Fruit fly (Drosophila melanogaster): ENCODE results near the gene mamo.

Gene mamo

DNA sequence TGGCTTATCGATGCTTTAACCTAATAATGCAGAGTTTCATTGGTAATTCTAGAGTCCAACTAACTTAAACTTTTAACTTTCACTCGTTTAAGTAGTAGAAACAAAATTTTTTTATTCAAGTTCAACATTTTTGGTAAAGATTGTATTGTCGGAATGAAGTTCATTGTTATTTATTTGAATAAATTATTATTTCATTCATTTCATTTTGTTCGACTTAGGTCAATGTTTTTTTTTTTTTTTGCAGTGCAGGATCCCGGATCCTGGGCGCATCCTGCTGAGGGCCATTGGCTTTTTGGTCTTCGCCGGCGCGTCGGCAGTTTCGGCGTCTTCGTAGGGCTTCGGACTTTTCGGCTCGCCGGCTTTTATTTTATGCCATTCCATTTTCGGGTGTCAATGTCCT is 28.7 kb upstream of the mamo start:
- TF ChIP-seq hbn (GFP tag; IDR thresholded peaks at IDR 0.05; ENCODE audit: partially characterized antibody), result no peak
- TF ChIP-seq Deaf1 (tag; optimal IDR thresholded peaks at IDR 0.05), result peak; percentile 23
- TF ChIP-seq gem (tag; optimal IDR thresholded peaks at IDR 0.05), result peak; percentile 15

- no peak for TF ChIP-seq HLH4C (GFP tag; IDR thresholded peaks at IDR 0.05; ENCODE audit: partially characterized antibody)
- peak in 1 of 2 experiments; percentile 0 for TF ChIP-seq bsh (GFP tag; optimal IDR thresholded peaks at IDR 0.05)
These were observed 27.1 kb upstream of the mamo start for dm6 chrX:14017414-14017813.

DNA sequence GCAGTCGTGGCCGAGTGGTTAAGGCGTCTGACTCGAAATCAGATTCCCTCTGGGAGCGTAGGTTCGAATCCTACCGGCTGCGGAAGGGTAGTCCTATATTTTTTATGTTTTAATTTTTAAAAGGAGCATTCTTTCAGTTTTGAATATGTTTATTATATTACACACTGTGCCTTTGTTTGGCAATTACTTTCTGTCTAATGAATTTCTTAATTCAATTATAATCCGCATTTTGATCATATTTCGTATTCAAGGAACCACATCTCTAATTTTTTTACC is 25.1 kb upstream of the mamo start:
- peak; percentile 76 for TF ChIP-seq Bdp1 (GFP tag; optimal IDR thresholded peaks at IDR 0.05)
- peak; percentile 58 for TF ChIP-seq CG6791 (GFP tag; IDR thresholded peaks at IDR 0.05; ENCODE audit: partially characterized antibody)
- TF ChIP-seq CG15073 (GFP tag; optimal IDR thresholded peaks at IDR 0.05), result no peak
- peak; percentile 62; the same call in 1 of the 2 replicates for TF ChIP-seq amos (GFP tag; IDR thresholded peaks at IDR 0.05; ENCODE audit: partially characterized antibody)
- TF ChIP-seq mld (GFP tag; IDR thresholded peaks at IDR 0.05; ENCODE audit: partially characterized antibody), result peak; percentile 58; the same call in 2 of the 3 replicates
- peak; percentile 55; the same call in 2 of the 3 replicates for TF ChIP-seq CG16813 (GFP tag; IDR thresholded peaks at IDR 0.05; ENCODE audit: partially characterized antibody)
- peak; percentile 62; the same call in 2 of the 3 replicates for TF ChIP-seq Opbp (GFP tag; IDR thresholded peaks at IDR 0.05; ENCODE audit: partially characterized antibody)
- 0 out of 2 replicates have a peak, but pooled peaks have one; percentile 46 for TF ChIP-seq CG42726 (GFP tag; IDR thresholded peaks at IDR 0.05; ENCODE audit: partially characterized antibody)
- TF ChIP-seq CG4424 (GFP tag; optimal IDR thresholded peaks at IDR 0.05), result no peak

DNA sequence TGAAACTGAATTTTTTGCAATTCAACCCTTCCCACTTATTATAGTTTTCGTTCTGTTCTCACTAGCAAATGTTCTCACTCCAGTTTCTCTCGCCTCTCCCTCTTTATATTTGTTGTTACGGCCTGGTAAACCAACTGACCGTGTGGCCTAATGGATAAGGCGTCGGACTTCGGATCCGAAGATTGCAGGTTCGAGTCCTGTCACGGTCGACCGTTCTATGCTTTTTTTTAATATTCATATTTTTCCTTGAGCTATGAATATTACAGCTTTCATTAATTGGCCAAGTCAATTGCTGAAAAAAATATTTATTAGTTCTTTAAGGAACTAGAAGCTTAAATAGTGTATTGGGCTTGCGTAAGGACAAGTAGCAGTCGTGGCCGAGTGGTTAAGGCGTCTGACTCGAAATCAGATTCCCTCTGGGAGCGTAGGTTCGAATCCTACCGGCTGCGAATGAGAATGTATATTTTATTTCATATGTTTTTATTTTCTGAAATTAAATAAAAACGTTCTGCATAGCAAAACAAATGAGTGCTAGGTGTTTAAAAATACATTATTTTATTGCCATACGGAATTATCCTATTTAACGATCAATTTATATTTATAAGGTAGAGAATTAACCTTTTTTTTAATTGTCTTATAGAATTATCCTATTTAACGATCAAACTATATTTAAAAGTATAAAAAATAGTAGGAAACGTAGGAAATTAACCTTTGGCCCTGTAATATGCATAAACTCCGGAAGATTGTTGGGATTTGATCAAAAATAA is 24.5 kb upstream of the mamo start:
- TF ChIP-seq CG11560 (tag; IDR thresholded peaks at IDR 0.05), result no peak
- no peak for TF ChIP-seq CrebB (tag; optimal IDR thresholded peaks at IDR 0.05)
- TF ChIP-seq Hr78 (GFP tag; optimal IDR thresholded peaks at IDR 0.05), result peak in 1 of 2 experiments; percentile 65
- TF ChIP-seq CG2129 (GFP tag; IDR thresholded peaks at IDR 0.05; ENCODE audit: partially characterized antibody), result peak; percentile 47
- no peak for TF ChIP-seq chif (GFP tag; optimal IDR thresholded peaks at IDR 0.05)
- TF ChIP-seq CG6791 (GFP tag; IDR thresholded peaks at IDR 0.05; ENCODE audit: partially characterized antibody), result peak; percentile 87
- peak; percentile 83 for TF ChIP-seq CG14860 (GFP tag; IDR thresholded peaks at IDR 0.05; ENCODE audit: partially characterized antibody)
- TF ChIP-seq CG34224 (GFP tag; IDR thresholded peaks at IDR 0.05; ENCODE audit: partially characterized antibody), result 0 out of 3 replicates have a peak, but pooled peaks have one; percentile 12
- peak; percentile 47; the same call in 1 of the 2 replicates for TF ChIP-seq CG42726 (GFP tag; IDR thresholded peaks at IDR 0.05; ENCODE audit: partially characterized antibody)
- TF ChIP-seq amos (GFP tag; IDR thresholded peaks at IDR 0.05; ENCODE audit: partially characterized antibody), result peak; percentile 81
- TF ChIP-seq hkb (optimal IDR thresholded peaks at IDR 0.05), result no peak
- TF ChIP-seq hkb (GFP tag; IDR thresholded peaks at IDR 0.05), result no peak
- TF ChIP-seq inv (GFP tag; IDR thresholded peaks at IDR 0.05; ENCODE audit: partially characterized antibody), result peak; percentile 47; the same call in 1 of the 2 replicates
- peak; percentile 58 for TF ChIP-seq Med (GFP tag)
- peak; percentile 56; the same call in 1 of the 2 replicates for TF ChIP-seq tna (GFP tag; IDR thresholded peaks at IDR 0.05; ENCODE audit: partially characterized antibody)
- no peak for TF ChIP-seq CG34422 (GFP tag; IDR thresholded peaks at IDR 0.05)
- 0 out of 2 replicates have a peak, but pooled peaks have one; percentile 10 for TF ChIP-seq CG31441 (GFP tag; IDR thresholded peaks at IDR 0.05)
- peak; percentile 90 for TF ChIP-seq mld (GFP tag; IDR thresholded peaks at IDR 0.05; ENCODE audit: partially characterized antibody)
- TF ChIP-seq sens (GFP tag), result peak; percentile 67
- peak; percentile 85 for TF ChIP-seq CG16813 (GFP tag; IDR thresholded peaks at IDR 0.05; ENCODE audit: partially characterized antibody)
- TF ChIP-seq ato (GFP tag; IDR thresholded peaks at IDR 0.05; ENCODE audit: partially characterized antibody), result no peak; the same call in 1 of the 2 replicates
- TF ChIP-seq dati (GFP tag; IDR thresholded peaks at IDR 0.05), result no peak
- TF ChIP-seq Bdp1 (GFP tag; optimal IDR thresholded peaks at IDR 0.05), result peak; percentile 98
- peak; percentile 76; the same call in 1 of the 2 replicates for TF ChIP-seq bbx (GFP tag; IDR thresholded peaks at IDR 0.05; ENCODE audit: partially characterized antibody)
- TF ChIP-seq disco-r (GFP tag; optimal IDR thresholded peaks at IDR 0.05), result no peak
- TF ChIP-seq HLH4C (GFP tag; IDR thresholded peaks at IDR 0.05; ENCODE audit: partially characterized antibody), result peak; percentile 56
- peak; percentile 68 for TF ChIP-seq Scr (GFP tag; IDR thresholded peaks at IDR 0.05; ENCODE audit: partially characterized antibody)
- 0 out of 3 replicates have a peak, but pooled peaks have one; percentile 59 for TF ChIP-seq hb (GFP tag; IDR thresholded peaks at IDR 0.05; ENCODE audit: partially characterized antibody)
- no peak for TF ChIP-seq Tbp (GFP tag; optimal IDR thresholded peaks at IDR 0.05)
- TF ChIP-seq Deaf1 (tag; optimal IDR thresholded peaks at IDR 0.05), result peak; percentile 5
- TF ChIP-seq CG13287 (GFP tag; IDR thresholded peaks at IDR 0.05; ENCODE audit: partially characterized antibody), result no peak; the same call in 1 of the 2 replicates
- peak in 1 of 2 experiments; percentile 33 for TF ChIP-seq tll (GFP tag; optimal IDR thresholded peaks at IDR 0.05)

Data from whole organism, embryonic.